Worm (Caenorhabditis elegans): ENCODE results near the gene taf-8.
A peak's percentile ranks its signal among the peaks of the same experiment; 100 is the strongest.

taf-8 gene

ce11 chrII:9680493-9680892 is 11.4 kb downstream of the taf-8 start, which contains the start of gene ZK1320.13:
ZK1320.13 (plus strand) TSS chrII:9680793.
- no peak for TF ChIP-seq daf-12 (tag; optimal IDR thresholded peaks at IDR 0.05)
- TF ChIP-seq nhr-28 (tag; optimal IDR thresholded peaks at IDR 0.05): no peak
- TF ChIP-seq tbx-2 (tag; optimal IDR thresholded peaks at IDR 0.05): no peak
- no peak for TF ChIP-seq nfya-1 (tag; optimal IDR thresholded peaks at IDR 0.05; ENCODE audit: insufficient read depth)
- TF ChIP-seq hmg-11 (tag; optimal IDR thresholded peaks at IDR 0.05): no peak
- TF ChIP-seq nhr-77 (tag; optimal IDR thresholded peaks at IDR 0.05): no peak
- no peak for TF ChIP-seq lsy-12 (tag; optimal IDR thresholded peaks at IDR 0.05)
- TF ChIP-seq ceh-28 (tag; optimal IDR thresholded peaks at IDR 0.05): no peak
- no peak for TF ChIP-seq elt-3 (tag; optimal IDR thresholded peaks at IDR 0.05)
- TF ChIP-seq eor-1 (tag; optimal IDR thresholded peaks at IDR 0.05): no peak
- no peak for TF ChIP-seq ama-1 (optimal IDR thresholded peaks at IDR 0.05)
- no peak for TF ChIP-seq egl-5 (tag; optimal IDR thresholded peaks at IDR 0.05)
- no peak for TF ChIP-seq ztf-4 (tag; optimal IDR thresholded peaks at IDR 0.05)
- TF ChIP-seq pha-4 (tag; optimal IDR thresholded peaks at IDR 0.05): no peak
- TF ChIP-seq nhr-43 (tag; optimal IDR thresholded peaks at IDR 0.05; ENCODE audit: poor library complexity, severe bottlenecking): no peak
- no peak for TF ChIP-seq zag-1 (tag; optimal IDR thresholded peaks at IDR 0.05)
- TF ChIP-seq unc-39 (tag; optimal IDR thresholded peaks at IDR 0.05): no peak
- TF ChIP-seq fos-1 (tag; optimal IDR thresholded peaks at IDR 0.05): no peak

DNA sequence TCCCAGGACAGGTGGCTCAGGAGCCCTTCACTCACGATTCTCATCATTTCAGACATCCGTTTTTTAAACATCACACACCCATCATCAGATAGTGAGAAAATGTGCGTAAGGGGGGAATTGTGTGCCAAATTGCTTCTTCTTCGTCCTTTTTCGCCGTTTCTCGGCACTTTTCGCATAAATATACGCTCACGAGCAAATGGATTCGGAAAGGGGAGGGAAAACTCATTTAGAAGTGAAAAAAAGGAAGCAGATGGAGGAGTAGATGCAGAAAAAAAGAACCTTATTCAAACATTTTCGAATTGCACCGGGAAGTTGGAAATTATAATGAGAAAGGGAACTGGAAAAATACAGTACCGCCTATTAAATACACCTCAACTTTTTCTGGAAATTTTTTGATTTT is 12.9 kb downstream of the taf-8 start:
- TF ChIP-seq sea-2 (GFP tag; optimal IDR thresholded peaks at IDR 0.05): no peak
- TF ChIP-seq fkh-10 (GFP tag; optimal IDR thresholded peaks at IDR 0.05): peak; percentile 68
- TF ChIP-seq fkh-2 (tag; optimal IDR thresholded peaks at IDR 0.05): no peak

DNA sequence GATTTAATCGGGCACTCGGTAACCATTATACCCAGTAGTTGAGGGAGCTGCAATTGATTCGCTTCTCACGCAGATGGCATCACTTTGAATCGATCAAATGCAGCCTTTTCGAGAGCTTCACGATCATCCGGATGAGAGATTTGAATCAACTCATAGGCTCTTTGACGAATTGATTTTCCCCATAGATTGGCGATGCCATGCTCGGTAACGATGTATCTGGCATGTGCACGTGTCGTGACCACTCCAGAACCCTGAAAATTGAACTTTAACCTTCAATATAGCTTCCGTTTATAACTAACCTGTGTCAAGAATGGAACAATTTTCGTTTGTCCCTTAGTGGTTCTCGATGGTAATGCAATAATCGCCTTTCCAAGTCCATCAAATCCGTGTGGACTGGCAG is 15.1 kb downstream of the taf-8 start:
- TF ChIP-seq ama-1 (optimal IDR thresholded peaks at IDR 0.05): peak; percentile 50
- no peak for TF ChIP-seq mml-1 (tag; optimal IDR thresholded peaks at IDR 0.05)

DNA sequence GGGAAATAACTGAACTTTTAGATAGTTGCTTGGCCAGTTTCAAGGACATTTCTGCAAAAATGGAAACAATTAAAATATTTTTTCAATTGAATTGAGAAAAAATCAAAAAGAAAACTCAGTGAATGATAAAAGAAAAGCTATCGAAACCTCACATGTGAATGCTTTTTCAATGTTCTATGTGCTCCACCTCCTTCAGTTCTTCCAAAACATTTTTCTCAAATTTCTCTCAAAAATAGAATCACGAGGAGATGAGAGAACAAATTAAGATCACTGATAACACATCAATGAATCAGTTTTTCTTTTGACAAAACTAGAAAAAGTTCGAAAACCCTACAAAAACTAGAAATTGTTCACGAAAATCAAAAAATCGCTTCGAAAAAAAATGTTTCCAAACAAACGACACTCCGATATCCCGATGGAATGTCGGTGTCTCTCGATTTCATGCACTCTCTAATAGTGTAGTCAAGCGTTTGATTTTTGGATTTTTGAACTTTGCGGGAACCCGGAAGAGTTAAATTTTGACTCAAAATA is 17.6 kb downstream of the taf-8 start, which contains the start of gene ZK1320.9:
Gene ZK1320.9, minus strand, starts transcription at position 51 of the 531 bp plus-strand sequence.
- TF ChIP-seq elt-1 (tag; optimal IDR thresholded peaks at IDR 0.05): no peak
- TF ChIP-seq nhr-76 (tag; optimal IDR thresholded peaks at IDR 0.05): peak; percentile 59
- TF ChIP-seq egl-5 (tag; optimal IDR thresholded peaks at IDR 0.05): no peak
- TF ChIP-seq elt-3 (tag; optimal IDR thresholded peaks at IDR 0.05): no peak
- no peak for TF ChIP-seq fkh-10 (GFP tag; optimal IDR thresholded peaks at IDR 0.05)
- no peak for TF ChIP-seq unc-62 (GFP tag; optimal IDR thresholded peaks at IDR 0.05)
- no peak for TF ChIP-seq fos-1 (tag; optimal IDR thresholded peaks at IDR 0.05)
- no peak for TF ChIP-seq hmg-11 (tag; optimal IDR thresholded peaks at IDR 0.05)
- TF ChIP-seq ceh-82 (tag; optimal IDR thresholded peaks at IDR 0.05): no peak
- TF ChIP-seq mdl-1 (tag; optimal IDR thresholded peaks at IDR 0.05): no peak
- TF ChIP-seq lin-39 (tag; optimal IDR thresholded peaks at IDR 0.05): no peak
- no peak for TF ChIP-seq nhr-12 (tag; optimal IDR thresholded peaks at IDR 0.05)
- TF ChIP-seq daf-12 (tag; optimal IDR thresholded peaks at IDR 0.05): no peak
- no peak for TF ChIP-seq zag-1 (tag; optimal IDR thresholded peaks at IDR 0.05)
- no peak for TF ChIP-seq tbx-2 (tag; optimal IDR thresholded peaks at IDR 0.05)
- peak; percentile 13 for TF ChIP-seq lin-15B (tag; optimal IDR thresholded peaks at IDR 0.05)
- no peak for TF ChIP-seq ceh-9 (tag; optimal IDR thresholded peaks at IDR 0.05)
- no peak for TF ChIP-seq ZK546.5 (tag; optimal IDR thresholded peaks at IDR 0.05)
- no peak for TF ChIP-seq ama-1 (optimal IDR thresholded peaks at IDR 0.05)
- TF ChIP-seq fkh-2 (tag; optimal IDR thresholded peaks at IDR 0.05): no peak
- TF ChIP-seq skn-1 (tag; optimal IDR thresholded peaks at IDR 0.05): no peak
- TF ChIP-seq ztf-4 (tag; optimal IDR thresholded peaks at IDR 0.05): no peak
- peak; percentile 18 for TF ChIP-seq nhr-25 (tag; optimal IDR thresholded peaks at IDR 0.05)
- no peak for TF ChIP-seq nhr-28 (tag; optimal IDR thresholded peaks at IDR 0.05)
- no peak for TF ChIP-seq ceh-16 (tag; optimal IDR thresholded peaks at IDR 0.05)
- TF ChIP-seq pha-4 (tag; optimal IDR thresholded peaks at IDR 0.05): peak; percentile 33
- TF ChIP-seq nhr-43 (tag; optimal IDR thresholded peaks at IDR 0.05; ENCODE audit: poor library complexity, severe bottlenecking): no peak
- peak; percentile 50 for TF ChIP-seq elt-2 (tag; optimal IDR thresholded peaks at IDR 0.05)
- no peak for TF ChIP-seq R02D3.7 (tag; optimal IDR thresholded peaks at IDR 0.05)
- TF ChIP-seq nhr-67 (tag; optimal IDR thresholded peaks at IDR 0.05): no peak
- no peak for TF ChIP-seq nhr-11 (tag; optimal IDR thresholded peaks at IDR 0.05)
- no peak for TF ChIP-seq nhr-237 (tag; optimal IDR thresholded peaks at IDR 0.05)
- no peak for TF ChIP-seq aly-2 (tag; optimal IDR thresholded peaks at IDR 0.05)

All from whole organism, L3 larva.